Worm (Caenorhabditis elegans): ENCODE results near the gene F15H10.9.

ce11 chrV:10404701-10405100 lies 9.8 kb downstream of the F15H10.9 start:
- TF ChIP-seq mab-9 (GFP tag; IDR thresholded peaks at IDR 0.05) (no peak), lin-39 (tag; optimal IDR thresholded peaks at IDR 0.05) (no peak), ceh-63 (GFP tag; optimal IDR thresholded peaks at IDR 0.05) (no peak), elt-3 (tag; optimal IDR thresholded peaks at IDR 0.05) (no peak), nhr-237 (tag; optimal IDR thresholded peaks at IDR 0.05) (no peak), snu-23 (GFP tag; optimal IDR thresholded peaks at IDR 0.05) (no peak), ceh-8 (GFP tag; optimal IDR thresholded peaks at IDR 0.05) (no peak), lsy-2 (tag; optimal IDR thresholded peaks at IDR 0.05) (no peak)
